Fruit fly (Drosophila melanogaster): Measurements from ENCODE around the gene vls.

vls gene

dm6 chr2L:20084785-20085555, 19.5 kb upstream of the vls start, which contains the start of gene fok (continued):
- peak; percentile 96 for TF ChIP-seq sqz (GFP tag; optimal IDR thresholded peaks at IDR 0.05)
- peak; percentile 88 for TF ChIP-seq CG18764 (GFP tag; optimal IDR thresholded peaks at IDR 0.05)
- TF ChIP-seq tna (GFP tag; IDR thresholded peaks at IDR 0.05; ENCODE audit: partially characterized antibody) = peak; percentile 45; the same call in 1 of the 2 replicates
- TF ChIP-seq HLH3B (GFP tag; IDR thresholded peaks at IDR 0.05) = peak; percentile 93
- TF ChIP-seq sr (GFP tag; IDR thresholded peaks at IDR 0.05) = peak; percentile 88
- peak; percentile 92 for TF ChIP-seq Mad (GFP tag; optimal IDR thresholded peaks at IDR 0.05)
- TF ChIP-seq unc-4 (GFP tag; IDR thresholded peaks at IDR 0.05; ENCODE audit: partially characterized antibody) = 0 out of 2 replicates have a peak, but pooled peaks have one; percentile 25
- TF ChIP-seq Chrac-16 (GFP tag; optimal IDR thresholded peaks at IDR 0.05) = peak; percentile 94
- peak; percentile 99 for TF ChIP-seq sd (tag; optimal IDR thresholded peaks at IDR 0.05)
- TF ChIP-seq CG6765 (GFP tag; optimal IDR thresholded peaks at IDR 0.05) = peak; percentile 98
- TF ChIP-seq CG4328 (GFP tag; optimal IDR thresholded peaks at IDR 0.05) = peak; percentile 99
- TF ChIP-seq peb (GFP tag; IDR thresholded peaks at IDR 0.05) = peak; percentile 88
- TF ChIP-seq Ets97D (GFP tag; optimal IDR thresholded peaks at IDR 0.05) = peak; percentile 82
- TF ChIP-seq CG18476 (GFP tag; optimal IDR thresholded peaks at IDR 0.05) = peak; percentile 96
- TF ChIP-seq CG12219 (GFP tag; optimal IDR thresholded peaks at IDR 0.05) = peak; percentile 97
- peak; percentile 97 for TF ChIP-seq B-H2 (GFP tag; optimal IDR thresholded peaks at IDR 0.05)
- TF ChIP-seq Deaf1 (tag; optimal IDR thresholded peaks at IDR 0.05) = peak; percentile 100
- TF ChIP-seq Scr (GFP tag; IDR thresholded peaks at IDR 0.05; ENCODE audit: partially characterized antibody) = peak; percentile 29; the same call in 1 of the 2 replicates
- TF ChIP-seq CoRest (tag; optimal IDR thresholded peaks at IDR 0.05) = peak; percentile 97
- no peak for TF ChIP-seq br (optimal IDR thresholded peaks at IDR 0.05)
- peak; percentile 83 for TF ChIP-seq da (GFP tag; optimal IDR thresholded peaks at IDR 0.05)
- peak; percentile 93 for TF ChIP-seq fd3F (GFP tag; optimal IDR thresholded peaks at IDR 0.05)
- peak; percentile 96 for TF ChIP-seq so (GFP tag; IDR thresholded peaks at IDR 0.05)
- TF ChIP-seq Rx (GFP tag; IDR thresholded peaks at IDR 0.05) = peak; percentile 68; the same call in 1 of the 2 replicates
- TF ChIP-seq schlank (tag; optimal IDR thresholded peaks at IDR 0.05) = peak; percentile 94
- peak; percentile 75 for TF ChIP-seq fd102C (GFP tag; optimal IDR thresholded peaks at IDR 0.05)
- peak; percentile 26; the same call in 1 of the 2 replicates for TF ChIP-seq CG13287 (GFP tag; IDR thresholded peaks at IDR 0.05; ENCODE audit: partially characterized antibody)
- peak; percentile 99 for TF ChIP-seq CG11456 (GFP tag; IDR thresholded peaks at IDR 0.05)
- TF ChIP-seq ind (GFP tag; optimal IDR thresholded peaks at IDR 0.05) = peak; percentile 96
- TF ChIP-seq Dip3 (GFP tag; optimal IDR thresholded peaks at IDR 0.05) = peak; percentile 92
- peak in 1 of 2 experiments; percentile 99 for TF ChIP-seq eve (GFP tag; optimal IDR thresholded peaks at IDR 0.05)
- TF ChIP-seq CG12391 (tag; optimal IDR thresholded peaks at IDR 0.05) = peak; percentile 98
- TF ChIP-seq aop (GFP tag; IDR thresholded peaks at IDR 0.05) = peak; percentile 74
- TF ChIP-seq sima (GFP tag; optimal IDR thresholded peaks at IDR 0.05) = peak; percentile 73
- peak; percentile 98 for TF ChIP-seq sug (tag; optimal IDR thresholded peaks at IDR 0.05)
- TF ChIP-seq CG17802 (tag; optimal IDR thresholded peaks at IDR 0.05) = peak; percentile 71
- peak; percentile 97 for TF ChIP-seq vvl (GFP tag; IDR thresholded peaks at IDR 0.05)
- TF ChIP-seq Nf-YB (GFP tag; optimal IDR thresholded peaks at IDR 0.05) = peak; percentile 86
- TF ChIP-seq CG31441 (GFP tag; IDR thresholded peaks at IDR 0.05) = peak; percentile 93
- peak; percentile 89 for TF ChIP-seq MBD-R2 (GFP tag; IDR thresholded peaks at IDR 0.05)
- peak; percentile 93 for TF ChIP-seq Ssrp (tag; optimal IDR thresholded peaks at IDR 0.05)
- peak; percentile 96 for TF ChIP-seq CG4424 (GFP tag; optimal IDR thresholded peaks at IDR 0.05)
- peak; percentile 92 for TF ChIP-seq Gug (GFP tag; IDR thresholded peaks at IDR 0.05)
- TF ChIP-seq ken (GFP tag; IDR thresholded peaks at IDR 0.05) = peak; percentile 88
- peak; percentile 95 for TF ChIP-seq kay (GFP tag; optimal IDR thresholded peaks at IDR 0.05)
- peak; percentile 95 for TF ChIP-seq nerfin-1 (tag; optimal IDR thresholded peaks at IDR 0.05)
- TF ChIP-seq C15 (GFP tag; IDR thresholded peaks at IDR 0.05) = no peak
- TF ChIP-seq dati (GFP tag; IDR thresholded peaks at IDR 0.05) = peak; percentile 45; the same call in 1 of the 2 replicates
- TF ChIP-seq Asciz (GFP tag; optimal IDR thresholded peaks at IDR 0.05) = peak; percentile 96

Data from whole organism, embryonic.